Fruit fly (Drosophila melanogaster): Measurements from ENCODE around the gene PolI.

PolI gene

DNA sequence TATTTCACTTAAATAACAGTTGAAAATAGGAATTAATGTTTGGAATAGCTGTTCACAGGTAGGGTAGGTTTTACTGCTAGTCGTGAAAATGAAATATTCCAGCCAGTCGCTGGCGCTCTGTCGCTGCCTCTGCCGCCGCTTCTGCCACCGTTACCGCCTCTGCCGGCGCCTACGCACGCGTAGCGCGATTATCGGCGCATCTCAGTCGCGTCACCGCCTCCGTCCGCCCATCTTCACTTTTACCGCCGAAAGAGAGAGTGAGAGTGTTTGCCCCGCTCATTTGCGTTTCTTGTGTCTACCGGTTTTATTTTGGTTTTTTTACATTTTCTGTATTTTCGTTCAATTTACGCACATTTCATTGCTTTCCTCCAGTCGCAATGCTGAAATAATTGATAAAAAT is 18.2 kb downstream of the PolI start (continued):
- no peak for TF ChIP-seq CG9876 (GFP tag; optimal IDR thresholded peaks at IDR 0.05)
- TF ChIP-seq Oli (tag; optimal IDR thresholded peaks at IDR 0.05): no peak
- no peak for TF ChIP-seq slp2 (GFP tag; optimal IDR thresholded peaks at IDR 0.05)
- no peak for TF ChIP-seq fu2 (GFP tag; optimal IDR thresholded peaks at IDR 0.05)
- TF ChIP-seq CG11093 (GFP tag; IDR thresholded peaks at IDR 0.05): no peak
- no peak for TF ChIP-seq CHES-1-like (GFP tag; optimal IDR thresholded peaks at IDR 0.05)
- no peak for TF ChIP-seq Hr51 (GFP tag; optimal IDR thresholded peaks at IDR 0.05)
- no peak for TF ChIP-seq CG30403 (GFP tag; optimal IDR thresholded peaks at IDR 0.05)
- TF ChIP-seq jing (GFP tag; optimal IDR thresholded peaks at IDR 0.05): no peak
- peak; percentile 27; the same call in 1 of the 2 replicates for TF ChIP-seq Awh (GFP tag; IDR thresholded peaks at IDR 0.05)
- TF ChIP-seq Lim3 (GFP tag; IDR thresholded peaks at IDR 0.05): no peak
- no peak for TF ChIP-seq pb (GFP tag; optimal IDR thresholded peaks at IDR 0.05)
- no peak for TF ChIP-seq CG8089 (GFP tag; optimal IDR thresholded peaks at IDR 0.05)
- no peak for TF ChIP-seq croc (GFP tag; conservative IDR thresholded peaks at IDR 0.05)
- TF ChIP-seq da (GFP tag; optimal IDR thresholded peaks at IDR 0.05): no peak
- no peak for TF ChIP-seq fd64A (GFP tag; optimal IDR thresholded peaks at IDR 0.05)
- TF ChIP-seq CG10979 (tag; optimal IDR thresholded peaks at IDR 0.05): no peak
- no peak for TF ChIP-seq amos (GFP tag; IDR thresholded peaks at IDR 0.05; ENCODE audit: partially characterized antibody)
- TF ChIP-seq CG7745 (tag; optimal IDR thresholded peaks at IDR 0.05): no peak
- no peak for TF ChIP-seq h (optimal IDR thresholded peaks at IDR 0.05)
- TF ChIP-seq ap (GFP tag; IDR thresholded peaks at IDR 0.05): no peak
- no peak for TF ChIP-seq CG31441 (GFP tag; IDR thresholded peaks at IDR 0.05)
- no peak for TF ChIP-seq CG11504 (tag; optimal IDR thresholded peaks at IDR 0.05)
- TF ChIP-seq cad (GFP tag; optimal IDR thresholded peaks at IDR 0.05): peak; percentile 36
- no peak for TF ChIP-seq CG12219 (GFP tag; optimal IDR thresholded peaks at IDR 0.05)
- peak; percentile 14 for TF ChIP-seq CG14710 (tag; optimal IDR thresholded peaks at IDR 0.05)
- no peak for TF ChIP-seq shn (GFP tag; optimal IDR thresholded peaks at IDR 0.05)
- TF ChIP-seq mirr (GFP tag; optimal IDR thresholded peaks at IDR 0.05): no peak
- TF ChIP-seq HLHmδ (GFP tag; optimal IDR thresholded peaks at IDR 0.05): peak; percentile 77
- TF ChIP-seq CG12769 (tag; optimal IDR thresholded peaks at IDR 0.05): no peak
- TF ChIP-seq CG16815 (GFP tag; optimal IDR thresholded peaks at IDR 0.05): no peak
- no peak for TF ChIP-seq Abd-B (GFP tag; optimal IDR thresholded peaks at IDR 0.05)
- TF ChIP-seq Eip74EF (GFP tag; optimal IDR thresholded peaks at IDR 0.05): no peak
- TF ChIP-seq oc (tag; optimal IDR thresholded peaks at IDR 0.05): no peak
- no peak for TF ChIP-seq CG7372 (GFP tag; IDR thresholded peaks at IDR 0.05)
- no peak for TF ChIP-seq Nf-YC (tag; optimal IDR thresholded peaks at IDR 0.05)
- no peak for TF ChIP-seq Aef1 (GFP tag; IDR thresholded peaks at IDR 0.05)
- no peak for TF ChIP-seq CG9817 (tag; optimal IDR thresholded peaks at IDR 0.05)
- TF ChIP-seq chn (GFP tag; optimal IDR thresholded peaks at IDR 0.05): no peak
- no peak for TF ChIP-seq fd96Cb (tag; optimal IDR thresholded peaks at IDR 0.05)

DNA sequence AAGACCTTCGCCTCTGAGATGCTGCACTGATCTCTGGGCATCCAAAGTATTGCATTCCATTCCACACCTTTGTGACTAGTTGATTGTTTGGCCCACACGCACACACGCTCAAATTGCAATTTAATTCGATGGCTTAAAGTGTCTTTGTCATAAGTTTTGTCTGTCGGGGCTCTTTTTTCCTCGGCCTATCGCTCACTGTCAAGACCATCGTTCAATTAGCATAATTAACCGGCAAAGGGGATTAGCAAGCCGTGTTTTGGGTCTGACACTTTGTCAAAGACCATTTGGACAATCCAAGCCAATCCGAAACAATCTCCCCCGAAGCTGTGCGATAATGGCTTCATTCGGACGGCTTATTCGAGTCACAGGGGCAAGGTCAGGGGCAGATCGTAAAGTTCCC is 21.0 kb downstream of the PolI start:
- TF ChIP-seq sd (tag; optimal IDR thresholded peaks at IDR 0.05) (peak; percentile 52), caup (GFP tag; optimal IDR thresholded peaks at IDR 0.05; ENCODE audit: severe bottlenecking) (no peak), chinmo (GFP tag; IDR thresholded peaks at IDR 0.05; ENCODE audit: partially characterized antibody) (0 out of 4 replicates have a peak, but pooled peaks have one; percentile 64), prd (optimal IDR thresholded peaks at IDR 0.05) (no peak), prd (GFP tag; IDR thresholded peaks at IDR 0.05) (no peak), CG17829 (tag; optimal IDR thresholded peaks at IDR 0.05) (no peak), vvl (GFP tag; IDR thresholded peaks at IDR 0.05) (peak; percentile 14; the same call in 1 of the 2 replicates), so (GFP tag; IDR thresholded peaks at IDR 0.05) (no peak), oc (tag; optimal IDR thresholded peaks at IDR 0.05) (peak; percentile 78), CG2889 (GFP tag; IDR thresholded peaks at IDR 0.05) (no peak), Lpt (GFP tag; optimal IDR thresholded peaks at IDR 0.05) (no peak), ssp (GFP tag; IDR thresholded peaks at IDR 0.05) (no peak), sim (GFP tag; IDR thresholded peaks at IDR 0.05) (no peak), pfk (GFP tag; optimal IDR thresholded peaks at IDR 0.05) (no peak), pros (GFP tag; optimal IDR thresholded peaks at IDR 0.05) (peak; percentile 2)
